Worm (Caenorhabditis elegans) whole organism, mixed stage, embryonic: ENCODE results near the gene T19C3.4.

ENCODE experiments used
- M03D4.4 ChIP-seq: sonication (generic microtip); optimal IDR thresholded peaks from 2 replicates; lab custom pipeline; 2017; ENCODE audit warnings: mild to moderate bottlenecking, missing genetic modification characterization, missing compliant biosample characterization
- bed-3 ChIP-seq: fragments of 200-800 bp; sonication (Bioruptor generic); optimal IDR thresholded peaks from 3 replicates; lab custom pipeline; 2018; ENCODE audit warnings: mild to moderate bottlenecking, missing genetic modification characterization, moderate library complexity, missing compliant biosample characterization
- blmp-1 ChIP-seq: fragments of 150-350 bp; optimal IDR thresholded peaks from 2 replicates; lab custom pipeline; 2014; ENCODE audit warnings: missing biosample characterization, missing genetic modification characterization
- ceh-39 ChIP-seq: fragments of 150-350 bp; optimal IDR thresholded peaks from 2 replicates; lab custom pipeline; 2014; ENCODE audit warnings: missing biosample characterization, missing genetic modification characterization
- ceh-83 ChIP-seq: fragments of 200-800 bp; sonication (Bioruptor generic); optimal IDR thresholded peaks from 2 replicates; lab custom pipeline; 2018; ENCODE audit warnings: mild to moderate bottlenecking, missing genetic modification characterization, missing compliant biosample characterization
- ces-1 ChIP-seq: fragments of 150-350 bp; optimal IDR thresholded peaks from 2 replicates; lab custom pipeline; 2014; ENCODE audit warnings: missing biosample characterization, missing genetic modification reagents, missing genetic modification characterization
- cnd-1 ChIP-seq: fragments of 200-800 bp; sonication (Bioruptor generic); optimal IDR thresholded peaks from 2 replicates; lab custom pipeline; 2018; ENCODE audit warnings: mild to moderate bottlenecking, missing genetic modification characterization, missing compliant biosample characterization
- drap-1 ChIP-seq: fragments of 200-800 bp; sonication (Bioruptor generic); optimal IDR thresholded peaks from 3 replicates; lab custom pipeline; 2018; ENCODE audit warnings: mild to moderate bottlenecking, missing genetic modification characterization, missing compliant biosample characterization
- elt-1 ChIP-seq: sonication (generic microtip); optimal IDR thresholded peaks from 2 replicates; lab custom pipeline; 2017; ENCODE audit warnings: missing genetic modification characterization, mild to moderate bottlenecking, missing compliant biosample characterization, antibody characterized with exemption, moderate library complexity, borderline replicate concordance; ENCODE audit not compliant: insufficient read depth
- elt-3 ChIP-seq: fragments of 150-350 bp; optimal IDR thresholded peaks from 2 replicates; lab custom pipeline; 2014; ENCODE audit warnings: missing biosample characterization, missing genetic modification characterization
- flh-1 ChIP-seq: fragments of 200-800 bp; sonication (Bioruptor generic); optimal IDR thresholded peaks from 2 replicates; lab custom pipeline; 2018; ENCODE audit warnings: mild to moderate bottlenecking, missing genetic modification characterization, moderate library complexity, missing compliant biosample characterization
- ham-2 ChIP-seq: fragments of 200-800 bp; sonication (Bioruptor generic); optimal IDR thresholded peaks from 2 replicates; lab custom pipeline; 2018; ENCODE audit warnings: mild to moderate bottlenecking, missing genetic modification characterization, missing compliant biosample characterization
- lin-13 ChIP-seq: fragments of 150-350 bp; optimal IDR thresholded peaks from 2 replicates; lab custom pipeline; 2014; ENCODE audit warnings: missing biosample characterization, missing genetic modification characterization
- lin-32 ChIP-seq: fragments of 200-800 bp; sonication (Bioruptor generic); optimal IDR thresholded peaks from 2 replicates; lab custom pipeline; 2018; ENCODE audit warnings: mild to moderate bottlenecking, missing genetic modification characterization, missing compliant biosample characterization
- lsy-2 ChIP-seq: fragments of 150-350 bp; optimal IDR thresholded peaks from 2 replicates; lab custom pipeline; 2014; ENCODE audit warnings: missing biosample characterization, missing genetic modification characterization
- mab-5 ChIP-seq: fragments of 150-350 bp; optimal IDR thresholded peaks from 2 replicates; lab custom pipeline; 2014; ENCODE audit warnings: missing biosample characterization, missing genetic modification characterization
- mls-2 ChIP-seq: sonication (generic microtip); optimal IDR thresholded peaks from 2 replicates; lab custom pipeline; 2016; ENCODE audit warnings: mild to moderate bottlenecking, missing genetic modification characterization, moderate library complexity, missing compliant biosample characterization
- nhr-237 ChIP-seq: fragments of 150-350 bp; optimal IDR thresholded peaks from 2 replicates; lab custom pipeline; 2014; ENCODE audit warnings: missing biosample characterization, missing genetic modification characterization
- nhr-28 ChIP-seq: fragments of 150-350 bp; optimal IDR thresholded peaks from 2 replicates; lab custom pipeline; 2014; ENCODE audit warnings: missing biosample characterization, missing genetic modification characterization
- pha-4 ChIP-seq: fragments of 150-350 bp; optimal IDR thresholded peaks from 2 replicates; lab custom pipeline; 2018; ENCODE audit warnings: missing biosample characterization, missing genetic modification reagents, missing genetic modification characterization
- sem-2 ChIP-seq: fragments of 200-800 bp; sonication (Bioruptor generic); optimal IDR thresholded peaks from 2 replicates; lab custom pipeline; 2018; ENCODE audit warnings: mild to moderate bottlenecking, missing genetic modification characterization, missing compliant biosample characterization
- snpc-4 ChIP-seq: fragments of 150-350 bp; optimal IDR thresholded peaks from 2 replicates; lab custom pipeline; 2014; ENCODE audit warnings: missing biosample characterization, missing genetic modification characterization
- sptf-1 ChIP-seq: sonication (generic microtip); optimal IDR thresholded peaks from 2 replicates; lab custom pipeline; 2017; ENCODE audit warnings: mild to moderate bottlenecking, missing genetic modification characterization, moderate library complexity, missing compliant biosample characterization
- tbx-8 ChIP-seq: fragments of 200-800 bp; sonication (Bioruptor generic); optimal IDR thresholded peaks from 2 replicates; lab custom pipeline; 2018; ENCODE audit warnings: mild to moderate bottlenecking, missing genetic modification characterization, moderate library complexity, missing compliant biosample characterization
- unc-120 ChIP-seq: sonication (generic microtip); optimal IDR thresholded peaks from 2 replicates; lab custom pipeline; 2017; ENCODE audit warnings: missing genetic modification characterization, missing compliant biosample characterization; ENCODE audit not compliant: poor library complexity, severe bottlenecking
- unc-39 ChIP-seq: fragments of 150-350 bp; optimal IDR thresholded peaks from 2 replicates; lab custom pipeline; 2014; ENCODE audit warnings: missing biosample characterization, missing genetic modification characterization
- unc-62 ChIP-seq: fragments of 150-350 bp; optimal IDR thresholded peaks from 2 replicates; lab custom pipeline; 2014; ENCODE audit warnings: missing biosample characterization, missing genetic modification reagents, missing genetic modification characterization
- zip-8 ChIP-seq: fragments of 150-350 bp; optimal IDR thresholded peaks from 2 replicates; lab custom pipeline; 2014; ENCODE audit warnings: missing biosample characterization, missing genetic modification characterization
- ztf-11 ChIP-seq: fragments of 150-350 bp; optimal IDR thresholded peaks from 2 replicates; lab custom pipeline; 2014; ENCODE audit warnings: missing biosample characterization, missing genetic modification characterization

The T19C3.4 gene

DNA sequence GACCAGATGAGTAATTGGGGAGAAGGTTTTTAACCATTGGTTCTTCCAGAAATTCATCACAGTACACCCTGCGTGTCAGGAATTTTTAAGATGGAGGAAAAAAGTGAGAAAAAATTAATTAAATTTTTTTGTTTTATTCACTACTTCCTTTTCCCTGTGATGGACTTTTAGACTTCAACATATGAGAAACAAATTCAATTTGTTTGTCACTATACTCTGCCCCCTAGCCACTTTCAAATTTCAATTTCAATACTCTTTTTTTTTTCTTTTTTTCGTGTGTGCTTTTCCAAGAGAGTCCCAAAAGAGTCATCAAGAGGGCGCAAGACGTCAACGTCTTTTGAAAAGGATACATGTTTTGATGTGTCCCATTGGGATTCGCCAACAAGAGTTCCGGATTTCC lies 7.3 kb downstream of the T19C3.4 start:
- TF ChIP-seq ces-1 (peak; percentile 53), lsy-2 (no peak), mab-5 (no peak)
- TF ChIP-seq, all 35 proteins: peak for 1

DNA sequence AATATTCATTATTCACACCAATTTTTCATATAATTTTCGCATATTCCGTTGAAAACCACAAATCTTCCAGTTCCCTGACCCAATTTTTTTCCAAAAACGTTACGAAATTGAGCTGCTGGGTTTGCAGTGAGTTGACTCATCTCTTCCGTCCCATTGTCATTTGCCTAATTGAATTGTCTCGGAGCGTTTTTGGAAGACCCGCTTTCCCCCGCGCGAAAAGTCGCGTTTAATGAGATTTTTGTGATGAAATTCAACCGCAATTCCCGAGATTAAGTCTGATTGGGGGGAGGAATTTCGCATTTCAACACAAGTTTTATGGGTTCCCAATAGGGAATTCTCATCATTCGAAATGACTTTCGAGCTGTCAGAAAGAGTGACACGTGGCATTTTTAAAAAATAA lies 8.2 kb downstream of the T19C3.4 start:
- TF ChIP-seq lsy-2 (no peak), flh-1 (GFP tag; lab: Kevin White, UChicago) (no peak), ces-1 (peak; percentile 96), M03D4.4 (tag; lab: Kevin White, UChicago) (no peak), nhr-28 (no peak), lin-13 (tag; lab: Kevin White, UChicago) (no peak), lin-32 (GFP tag; lab: Kevin White, UChicago) (no peak)

DNA sequence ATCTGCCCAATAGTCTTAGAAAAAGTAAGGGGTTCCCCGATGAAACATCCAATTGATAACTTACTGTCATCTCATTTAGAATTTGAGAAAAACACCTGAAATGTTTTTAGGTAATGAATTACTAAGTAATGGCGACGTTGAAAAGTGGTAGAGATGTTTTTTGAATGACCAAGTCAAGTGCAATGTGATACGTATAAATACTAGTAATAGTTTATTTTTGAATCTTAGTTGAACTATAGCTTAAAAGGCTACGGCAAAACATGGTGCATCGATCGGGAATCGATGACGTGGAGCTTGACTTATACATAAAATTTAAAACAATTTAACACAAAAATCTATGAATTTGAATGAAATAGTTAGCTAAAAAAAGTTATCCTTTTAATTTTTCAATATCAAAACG lies 10.5 kb downstream of the T19C3.4 start, which contains the start of gene best-17:
TSS of gene best-17 (minus strand) at position 101 of the 400 bp plus-strand sequence.
- TF ChIP-seq mab-5 = no peak
- no peak for TF ChIP-seq pha-4 (tag; lab: Kevin White, UChicago)
- no peak for TF ChIP-seq M03D4.4 (tag; lab: Kevin White, UChicago)
- TF ChIP-seq sptf-1 = no peak
- TF ChIP-seq unc-120 (tag; lab: Kevin White, UChicago) = no peak
- TF ChIP-seq sem-2 (GFP tag; lab: Kevin White, UChicago) = no peak
- TF ChIP-seq tbx-8 (GFP tag; lab: Kevin White, UChicago) = no peak
- no peak for TF ChIP-seq nhr-28
- no peak for TF ChIP-seq unc-39 (tag; lab: Kevin White, UChicago)
- TF ChIP-seq ceh-83 = no peak
- no peak for TF ChIP-seq blmp-1 (tag; lab: Kevin White, UChicago)
- no peak for TF ChIP-seq mls-2 (tag; lab: Kevin White, UChicago)
- TF ChIP-seq ham-2 (GFP tag; lab: Kevin White, UChicago) = no peak

DNA sequence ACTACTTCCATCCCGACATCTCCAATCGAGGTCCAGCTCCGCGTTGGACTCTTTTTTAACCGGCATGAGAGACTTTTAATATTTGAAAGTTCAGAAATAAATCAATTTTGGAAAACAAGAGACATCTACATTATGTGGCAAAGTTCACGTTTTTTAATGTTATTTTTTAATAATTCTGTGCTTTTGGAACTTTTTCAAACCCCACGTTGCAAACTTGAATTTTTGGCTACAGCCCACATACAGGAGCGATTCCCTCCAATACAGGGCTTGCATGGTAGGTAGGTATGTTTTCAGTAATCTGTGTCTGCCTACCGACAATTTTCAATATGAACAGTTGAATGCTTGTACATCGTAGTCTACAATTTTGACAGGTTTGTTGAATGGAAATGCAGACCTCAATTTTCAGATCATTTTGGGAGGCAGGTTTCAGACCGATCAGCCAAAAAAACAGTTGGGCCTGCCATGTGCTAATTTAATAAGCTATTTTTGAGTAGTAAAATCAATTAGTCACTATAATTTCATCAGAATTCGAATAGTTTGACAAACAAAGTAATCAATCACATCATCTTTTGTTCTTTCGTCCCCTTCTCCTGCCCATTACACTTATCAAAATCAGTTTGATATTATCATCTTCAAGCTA lies 14.5 kb downstream of the T19C3.4 start, which contains the start of the genes Y55B1AR.4 and ttr-7:
TSS of gene Y55B1AR.4 (minus strand) at position 101 of the 640 bp plus-strand sequence.
TSS of gene ttr-7 (plus strand) at position 590 of the 640 bp plus-strand sequence.
- TF ChIP-seq elt-1 (tag; lab: Kevin White, UChicago) = no peak
- TF ChIP-seq snpc-4 (tag; lab: Kevin White, UChicago) = no peak
- no peak for TF ChIP-seq drap-1 (GFP tag; lab: Kevin White, UChicago)
- TF ChIP-seq M03D4.4 (tag; lab: Kevin White, UChicago) = no peak
- no peak for TF ChIP-seq flh-1 (GFP tag; lab: Kevin White, UChicago)
- no peak for TF ChIP-seq elt-3 (tag; lab: Kevin White, UChicago)
- no peak for TF ChIP-seq zip-8 (tag; lab: Kevin White, UChicago)

DNA sequence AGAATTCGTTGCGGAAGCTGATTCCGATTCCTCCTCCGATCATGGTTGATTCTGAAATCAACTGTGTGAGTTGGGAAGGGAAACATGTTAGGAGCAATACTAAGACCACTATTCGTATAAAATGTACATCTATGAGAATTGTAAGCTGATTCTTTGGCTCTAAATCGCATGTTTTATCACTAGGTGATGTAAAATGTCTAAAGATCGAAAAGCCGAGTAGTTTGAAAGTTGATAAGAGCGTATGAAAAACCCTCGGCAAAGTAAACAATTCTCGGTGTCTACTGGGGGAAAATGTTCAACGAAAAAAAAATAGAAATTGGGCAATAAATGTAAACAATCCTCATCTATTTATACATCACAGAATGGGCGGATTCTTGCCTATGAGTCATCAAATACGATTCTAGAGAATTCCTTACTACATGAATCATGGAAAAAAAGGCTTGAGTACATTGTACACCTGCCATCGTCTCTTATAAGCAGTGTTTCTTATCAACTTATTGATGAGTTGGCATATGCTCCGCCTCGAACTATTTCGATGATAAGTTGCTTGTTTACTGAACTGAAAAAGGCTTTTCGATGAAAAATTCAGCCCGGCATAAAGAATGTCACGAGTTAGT lies 19.6 kb downstream of the T19C3.4 start, which contains the start of gene lec-6:
TSS of gene lec-6 (minus strand) at position 51 of the 617 bp plus-strand sequence.
- TF ChIP-seq cnd-1 (tag; lab: Kevin White, UChicago) (no peak), elt-1 (tag; lab: Kevin White, UChicago) (no peak), ztf-11 (tag; lab: Kevin White, UChicago) (no peak), pha-4 (tag; lab: Kevin White, UChicago) (no peak), bed-3 (GFP tag; lab: Kevin White, UChicago) (no peak), unc-62 (GFP tag; lab: Kevin White, UChicago) (no peak), lsy-2 (no peak), nhr-237 (tag; lab: Kevin White, UChicago) (no peak)

DNA sequence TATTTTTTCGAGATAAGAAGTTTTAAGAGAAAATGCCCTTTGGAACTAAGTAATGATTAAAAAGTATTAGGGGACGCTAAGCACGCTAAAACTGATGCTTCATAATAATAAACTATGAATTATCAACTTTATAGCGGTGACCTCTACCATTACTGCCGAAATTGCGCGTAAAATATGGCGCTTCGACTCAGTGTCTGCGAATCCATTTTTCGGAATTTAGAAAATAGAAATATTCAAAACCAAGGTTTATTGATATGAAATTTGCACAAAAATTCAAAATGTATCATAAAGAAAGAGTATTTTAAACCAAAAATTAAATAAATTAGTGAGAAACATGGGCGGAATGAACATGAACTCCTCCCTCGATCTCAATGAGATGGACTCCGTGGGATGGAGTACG lies 20.8 kb downstream of the T19C3.4 start:
- TF ChIP-seq lsy-2 (no peak), elt-1 (tag; lab: Kevin White, UChicago) (no peak), ceh-39 (no peak), drap-1 (GFP tag; lab: Kevin White, UChicago) (no peak), ztf-11 (tag; lab: Kevin White, UChicago) (no peak)
